Fruit fly (Drosophila melanogaster) whole organism, embryonic: ENCODE measurements around the gene Gli.
A peak's percentile ranks its signal among the peaks of the same experiment; 100 is the strongest.

Experiments used
- Atf6 ChIP-seq: fragments of 200-800 bp; sonication (Bioruptor generic); IDR thresholded peaks from 2 replicates; pipeline ENCODE4 v1.3.6; 2022; ENCODE audit warnings: missing biosample characterization, missing genetic modification characterization
- BtbVII ChIP-seq: fragments of 200-800 bp; sonication (Bioruptor generic); optimal IDR thresholded peaks from 3 replicates; lab custom pipeline; 2017; ENCODE audit warnings: missing biosample characterization, mild to moderate bottlenecking, missing genetic modification characterization
- C15 ChIP-seq: fragments of 200-800 bp; sonication (Bioruptor generic); IDR thresholded peaks from 3 replicates; pipeline ENCODE4 v1.3.6; 2022; ENCODE audit warnings: missing biosample characterization, missing genetic modification characterization
- CG10209 ChIP-seq: fragments of 200-800 bp; sonication (Bioruptor generic); optimal IDR thresholded peaks from 3 replicates; lab custom pipeline; 2017; ENCODE audit warnings: missing biosample characterization, mild to moderate bottlenecking, missing genetic modification characterization, missing genetic modification reagents
- CG10321 ChIP-seq: fragments of 200-800 bp; sonication (Bioruptor generic); IDR thresholded peaks from 2 replicates; pipeline ENCODE4 v1.3.6; 2022; ENCODE audit warnings: missing biosample characterization, missing genetic modification characterization
- CG10366 ChIP-seq: fragments of 200-800 bp; sonication (Bioruptor generic); IDR thresholded peaks from 2 replicates; pipeline ENCODE4 v1.3.6; 2022; ENCODE audit warnings: missing biosample characterization, missing genetic modification characterization
- CG11504 ChIP-seq: fragments of 200-800 bp; sonication (Bioruptor generic); optimal IDR thresholded peaks from 3 replicates; lab custom pipeline; 2019; ENCODE audit warnings: missing biosample characterization, mild to moderate bottlenecking, missing genetic modification characterization, moderate library complexity
- CG11560 ChIP-seq: fragments of 200-800 bp; sonication (Bioruptor generic); IDR thresholded peaks from 3 replicates; pipeline ENCODE4 v1.3.6; 2022; ENCODE audit warnings: missing biosample characterization, missing genetic modification characterization
- CG12071 ChIP-seq: fragments of 200-800 bp; sonication (Bioruptor generic); optimal IDR thresholded peaks from 3 replicates; lab custom pipeline; 2018; ENCODE audit warnings: missing biosample characterization, mild to moderate bottlenecking, missing genetic modification characterization
- CG12942 ChIP-seq: fragments of 200-800 bp; sonication (Bioruptor generic); optimal IDR thresholded peaks from 3 replicates; lab custom pipeline; 2016; ENCODE audit warnings: missing biosample characterization, missing genetic modification characterization
- CG14441 ChIP-seq: fragments of 200-800 bp; sonication (Bioruptor generic); IDR thresholded peaks from 2 replicates; pipeline ENCODE4 v1.3.6; 2022; ENCODE audit warnings: missing biosample characterization, missing genetic modification characterization
- CG30403 ChIP-seq: fragments of 200-800 bp; sonication (Bioruptor generic); optimal IDR thresholded peaks from 3 replicates; lab custom pipeline; 2016; ENCODE audit warnings: missing biosample characterization, missing genetic modification characterization
- CG33213 ChIP-seq: fragments of 200-800 bp; sonication (Bioruptor generic); optimal IDR thresholded peaks from 3 replicates; lab custom pipeline; 2016; ENCODE audit warnings: missing biosample characterization, missing genetic modification characterization
- CG3847 ChIP-seq: fragments of 200-800 bp; sonication (Bioruptor generic); IDR thresholded peaks from 2 replicates; pipeline ENCODE4 v1.3.6; 2022; ENCODE audit warnings: missing biosample characterization, missing genetic modification characterization
- CG7372 ChIP-seq: fragments of 200-800 bp; sonication (Bioruptor generic); IDR thresholded peaks from 2 replicates; pipeline ENCODE4 v1.3.6; 2022; ENCODE audit warnings: missing biosample characterization, missing genetic modification characterization
- CG9876 ChIP-seq: fragments of 200-800 bp; sonication (Bioruptor generic); optimal IDR thresholded peaks from 2 replicates; lab custom pipeline; 2016; ENCODE audit warnings: missing biosample characterization, missing genetic modification characterization
- D ChIP-seq, 2 experiments: fragments of 200-800 bp in 1 of 2; fragments of >200 bp in 1 of 2; sonication (Bioruptor generic) in 1 of 2; optimal IDR thresholded peaks; 2 replicates in 1 of 2; 3 replicates in 1 of 2; lab custom pipeline; 2017; ENCODE audit warnings: mild to moderate bottlenecking in 1 of 2, missing biosample characterization in 1 of 2, missing genetic modification characterization in 1 of 2, missing genetic modification reagents in 1 of 2
- Fer2 ChIP-seq: fragments of 200-800 bp; sonication (Bioruptor generic); optimal IDR thresholded peaks from 2 replicates; lab custom pipeline; 2018; ENCODE audit warnings: missing biosample characterization, mild to moderate bottlenecking, missing genetic modification characterization, moderate library complexity
- Gug ChIP-seq: fragments of 200-800 bp; sonication (Bioruptor generic); IDR thresholded peaks from 4 replicates; pipeline ENCODE4 v1.3.6; 2022; ENCODE audit warnings: missing biosample characterization, missing genetic modification characterization
- Mrtf ChIP-seq: fragments of 200-800 bp; sonication (Bioruptor generic); IDR thresholded peaks from 3 replicates; pipeline ENCODE4 v1.3.6; 2022; ENCODE audit warnings: missing biosample characterization, missing genetic modification characterization
- Oaz ChIP-seq: fragments of 200-800 bp; sonication (Bioruptor generic); IDR thresholded peaks from 2 replicates; pipeline ENCODE4 v1.3.6; 2022; ENCODE audit warnings: missing biosample characterization, missing genetic modification characterization
- Rx ChIP-seq: fragments of 200-800 bp; sonication (Bioruptor generic); IDR thresholded peaks from 2 replicates; pipeline ENCODE4 v1.3.6; 2022; ENCODE audit warnings: missing biosample characterization, missing genetic modification characterization
- Trl ChIP-seq, 3 experiments: fragments of >200 bp in 2 of 3; fragments of 200-800 bp in 1 of 3; sonication (Bioruptor generic) in 1 of 3; optimal IDR thresholded peaks; 2 replicates in 1 of 3; 3 replicates in 2 of 3; lab custom pipeline; 2016 to 2017; ENCODE audit warnings: missing biosample characterization in 1 of 3, missing genetic modification characterization in 1 of 3
- ara ChIP-seq: fragments of 200-800 bp; sonication (Bioruptor generic); IDR thresholded peaks from 2 replicates; pipeline ENCODE4 v1.3.6; 2022; ENCODE audit warnings: missing biosample characterization, missing genetic modification characterization
- bsh ChIP-seq, 2 experiments: fragments of 200-800 bp; sonication (Bioruptor generic); optimal IDR thresholded peaks; 2 replicates each; lab custom pipeline; 2017 to 2018; ENCODE audit warnings: mild to moderate bottlenecking in 2 of 2, missing biosample characterization in 2 of 2, missing genetic modification characterization in 2 of 2, moderate library complexity in 1 of 2
- chm ChIP-seq: fragments of 200-800 bp; sonication (Bioruptor generic); IDR thresholded peaks from 2 replicates; pipeline ENCODE4 v1.3.6; 2022; ENCODE audit warnings: missing biosample characterization, missing genetic modification characterization
- ci ChIP-seq: fragments of 200-800 bp; sonication (Bioruptor generic); IDR thresholded peaks from 3 replicates; pipeline ENCODE4 v1.3.6; 2022; ENCODE audit warnings: missing biosample characterization, missing genetic modification characterization
- dmrt99B ChIP-seq: fragments of 200-800 bp; sonication (Bioruptor generic); optimal IDR thresholded peaks from 2 replicates; lab custom pipeline; 2018; ENCODE audit warnings: missing biosample characterization, mild to moderate bottlenecking, missing genetic modification characterization, moderate library complexity
- dpn ChIP-seq, 2 experiments: fragments of 200-800 bp; sonication (Bioruptor generic); optimal IDR thresholded peaks; 3 replicates each; lab custom pipeline; 2016; ENCODE audit warnings: missing biosample characterization in 2 of 2, missing genetic modification characterization in 2 of 2
- fd3F ChIP-seq: fragments of 200-800 bp; sonication (Bioruptor generic); optimal IDR thresholded peaks from 2 replicates; lab custom pipeline; 2018; ENCODE audit warnings: missing biosample characterization, mild to moderate bottlenecking, missing genetic modification characterization, moderate library complexity
- ftz-f1 ChIP-seq: fragments of 200-800 bp; sonication (Bioruptor generic); optimal IDR thresholded peaks from 2 replicates; lab custom pipeline; 2016; ENCODE audit warnings: missing biosample characterization, missing genetic modification characterization
- grau ChIP-seq: fragments of 200-800 bp; optimal IDR thresholded peaks from 3 replicates; lab custom pipeline; 2019; ENCODE audit warnings: missing biosample characterization, mild to moderate bottlenecking, missing genetic modification characterization, moderate library complexity
- hkb ChIP-seq, 2 experiments: fragments of 200-800 bp in 1 of 2; fragments of >200 bp in 1 of 2; sonication (Bioruptor generic) in 1 of 2; IDR thresholded peaks in 1 of 2; optimal IDR thresholded peaks in 1 of 2; 2 replicates each; pipeline versions ENCODE4 v1.3.6 to Lab custom; 2017 to 2022; ENCODE audit warnings: missing biosample characterization in 1 of 2, missing genetic modification characterization in 1 of 2
- inv ChIP-seq: fragments of 200-800 bp; sonication (Bioruptor generic); IDR thresholded peaks from 2 replicates; pipeline ENCODE4 v1.3.6; 2022; ENCODE audit warnings: missing biosample characterization, missing genetic modification characterization; ENCODE audit not compliant: partially characterized antibody
- mam ChIP-seq: fragments of 200-800 bp; sonication (Bioruptor generic); optimal IDR thresholded peaks from 3 replicates; lab custom pipeline; 2016; ENCODE audit warnings: missing biosample characterization, missing genetic modification characterization
- p53 ChIP-seq: fragments of 200-800 bp; sonication (Bioruptor generic); optimal IDR thresholded peaks from 2 replicates; lab custom pipeline; 2016; ENCODE audit warnings: missing biosample characterization, missing genetic modification characterization
- pho ChIP-seq: fragments of 200-800 bp; sonication (Bioruptor generic); optimal IDR thresholded peaks from 2 replicates; lab custom pipeline; 2016; ENCODE audit warnings: missing biosample characterization, missing genetic modification characterization
- psq ChIP-seq: fragments of 200-800 bp; sonication (Bioruptor generic); optimal IDR thresholded peaks from 2 replicates; lab custom pipeline; 2017; ENCODE audit warnings: missing biosample characterization, missing genetic modification characterization
- row ChIP-seq: fragments of 200-800 bp; sonication (Bioruptor generic); IDR thresholded peaks from 3 replicates; pipeline ENCODE4 v1.3.6; 2022; ENCODE audit warnings: missing biosample characterization, missing genetic modification characterization
- run ChIP-seq: fragments of 200-800 bp; sonication (Bioruptor generic); optimal IDR thresholded peaks from 3 replicates; lab custom pipeline; 2018; ENCODE audit warnings: missing biosample characterization, mild to moderate bottlenecking, missing genetic modification characterization
- sens ChIP-seq: fragments of 200-800 bp; sonication (Bioruptor generic); peaks from one replicate; lab custom pipeline; 2016; ENCODE audit warnings: missing biosample characterization, missing genetic modification characterization
- stc ChIP-seq: fragments of 200-800 bp; sonication (Bioruptor generic); IDR thresholded peaks from 2 replicates; pipeline ENCODE4 v1.3.6; 2022; ENCODE audit warnings: missing biosample characterization, missing genetic modification characterization
- twi ChIP-seq: fragments of 200-800 bp; optimal IDR thresholded peaks from 2 replicates; lab custom pipeline; 2019; ENCODE audit warnings: missing biosample characterization, mild to moderate bottlenecking, missing genetic modification characterization, moderate library complexity
- vnd ChIP-seq: fragments of 200-800 bp; sonication (Bioruptor generic); IDR thresholded peaks from 3 replicates; pipeline ENCODE4 v1.3.6; 2022; ENCODE audit warnings: missing biosample characterization, missing genetic modification characterization; ENCODE audit not compliant: partially characterized antibody
- vvl ChIP-seq: fragments of 200-800 bp; sonication (Bioruptor generic); IDR thresholded peaks from 2 replicates; pipeline ENCODE4 v1.3.6; 2022; ENCODE audit warnings: missing biosample characterization, missing genetic modification characterization
- wek ChIP-seq: fragments of 200-800 bp; sonication (Bioruptor generic); optimal IDR thresholded peaks from 3 replicates; lab custom pipeline; 2018; ENCODE audit warnings: missing biosample characterization, mild to moderate bottlenecking, missing genetic modification characterization, moderate library complexity
- zen2 ChIP-seq: fragments of 200-800 bp; sonication (Bioruptor generic); IDR thresholded peaks from 3 replicates; pipeline ENCODE4 v1.3.6; 2022; ENCODE audit warnings: missing biosample characterization, missing genetic modification characterization; ENCODE audit not compliant: partially characterized antibody

The Gli gene

DNA sequence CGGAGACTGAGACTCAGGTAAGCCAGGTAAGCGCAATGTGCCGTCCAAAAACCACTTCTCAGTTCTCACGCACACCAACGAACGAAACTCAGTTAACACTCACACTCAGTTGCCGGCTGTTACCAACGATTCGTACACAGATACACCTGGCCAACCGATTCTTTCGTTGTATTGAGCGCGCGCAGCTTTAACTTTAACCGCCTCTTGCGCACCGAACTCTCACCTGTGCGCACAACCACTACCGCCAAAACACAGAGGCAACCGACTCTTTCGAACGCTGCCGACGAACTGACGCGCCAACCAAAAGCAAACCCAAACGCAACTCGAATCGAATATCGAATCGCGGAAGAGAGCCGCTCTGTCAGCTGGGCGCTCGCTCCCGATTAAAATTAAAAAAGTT lies at the start of gene Gli (continued):
- TF ChIP-seq CG7372 (GFP tag; lab: Robert Waterston, UW) (no peak), vnd (0 out of 3 replicates have a peak, but pooled peaks have one; percentile 11), Gug (peak; percentile 45; the same call in 1 of the 4 replicates), inv (GFP tag; lab: Robert Waterston, UW) (peak; percentile 33; the same call in 1 of the 2 replicates), psq (GFP tag; lab: Kevin White, UChicago) (no peak), pho (GFP tag; lab: Kevin White, UChicago) (no peak), Rx (GFP tag; lab: Robert Waterston, UW) (0 out of 2 replicates have a peak, but pooled peaks have one; percentile 14), Fer2 (tag; lab: Kevin White, UChicago) (no peak), Atf6 (peak; percentile 67; the same call in 1 of the 2 replicates), Mrtf (GFP tag; lab: Robert Waterston, UW) (no peak), Trl (optimal IDR thresholded peaks at IDR 0.05; lab: Kevin White, UChicago) (peak; percentile 70 to 84), Trl (GFP tag; optimal IDR thresholded peaks at IDR 0.05; lab: Kevin White, UChicago) (peak; percentile 40), C15 (no peak), Oaz (GFP tag; lab: Robert Waterston, UW) (peak; percentile 12; the same call in 1 of the 2 replicates), dmrt99B (no peak), CG12942 (GFP tag; lab: Kevin White, UChicago) (no peak), CG10321 (no peak; the same call in 1 of the 2 replicates), CG10209 (GFP tag; lab: Kevin White, UChicago) (no peak), stc (peak; percentile 33; the same call in 1 of the 2 replicates), ci (GFP tag; lab: Robert Waterston, UW) (peak; percentile 82), ara (GFP tag; lab: Robert Waterston, UW) (no peak), grau (tag; lab: Kevin White, UChicago) (peak; percentile 13), mam (no peak), zen2 (GFP tag; lab: Robert Waterston, UW) (0 out of 3 replicates have a peak, but pooled peaks have one; percentile 36), CG12071 (GFP tag; lab: Kevin White, UChicago) (peak; percentile 61), CG33213 (peak; percentile 46), D (optimal IDR thresholded peaks at IDR 0.05; lab: Kevin White, UChicago) (no peak), D (GFP tag; optimal IDR thresholded peaks at IDR 0.05; lab: Kevin White, UChicago) (no peak), CG9876 (no peak), CG10366 (GFP tag; lab: Robert Waterston, UW) (no peak), fd3F (GFP tag; lab: Kevin White, UChicago) (no peak), wek (peak; percentile 36), p53 (GFP tag; lab: Kevin White, UChicago) (no peak), CG14441 (GFP tag; lab: Robert Waterston, UW) (no peak), dpn (GFP tag; optimal IDR thresholded peaks at IDR 0.05; lab: Kevin White, UChicago) (peak in 1 of 2 experiments; percentile 58), hkb (optimal IDR thresholded peaks at IDR 0.05; lab: Kevin White, UChicago) (no peak), hkb (GFP tag; IDR thresholded peaks at IDR 0.05; lab: Robert Waterston, UW) (peak; percentile 56), CG3847 (GFP tag; lab: Robert Waterston, UW) (no peak), BtbVII (peak; percentile 58), CG11560 (tag; lab: Robert Waterston, UW) (no peak), vvl (GFP tag; lab: Robert Waterston, UW) (peak; percentile 66), chm (GFP tag; lab: Robert Waterston, UW) (peak; percentile 71), ftz-f1 (GFP tag; lab: Kevin White, UChicago) (peak; percentile 69), CG30403 (GFP tag; lab: Kevin White, UChicago) (no peak), run (no peak), twi (tag; lab: Kevin White, UChicago) (no peak), bsh (GFP tag; optimal IDR thresholded peaks at IDR 0.05; lab: Kevin White, UChicago) (peak in 1 of 2 experiments; percentile 13), CG11504 (tag; lab: Kevin White, UChicago) (no peak), row (GFP tag; lab: Robert Waterston, UW) (peak; percentile 18; the same call in 1 of the 3 replicates), sens (GFP tag; lab: Kevin White, UChicago) (peak; percentile 64)
